Fruit fly (Drosophila melanogaster): Measurements from ENCODE around the gene Rheb.

Rheb gene

dm6 chr3R:5568590-5568989 lies at the start of gene Rheb, which contains the start of gene CG2931 (continued):
- TF ChIP-seq BEAF-32 (GFP tag; optimal IDR thresholded peaks at IDR 0.05) (peak; percentile 91), otp (GFP tag; IDR thresholded peaks at IDR 0.05) (no peak), fd102C (GFP tag; optimal IDR thresholded peaks at IDR 0.05) (no peak), Spps (tag; optimal IDR thresholded peaks at IDR 0.05) (peak; percentile 23), CG4360 (GFP tag; IDR thresholded peaks at IDR 0.05) (no peak), Bgb (GFP tag; IDR thresholded peaks at IDR 0.05; ENCODE audit: partially characterized antibody) (peak; percentile 74), maf-S (GFP tag; optimal IDR thresholded peaks at IDR 0.05) (peak; percentile 53), vnd (GFP tag; IDR thresholded peaks at IDR 0.05; ENCODE audit: partially characterized antibody) (peak; percentile 74), CG11560 (tag; IDR thresholded peaks at IDR 0.05) (no peak), Atf3 (GFP tag; optimal IDR thresholded peaks at IDR 0.05) (no peak), mam (GFP tag; optimal IDR thresholded peaks at IDR 0.05) (peak; percentile 55), Pdp1 (GFP tag; optimal IDR thresholded peaks at IDR 0.05) (peak; percentile 44 to 67), CG1529 (GFP tag; optimal IDR thresholded peaks at IDR 0.05) (peak; percentile 4), CG17612 (GFP tag; IDR thresholded peaks at IDR 0.05) (no peak), Poxn (GFP tag; IDR thresholded peaks at IDR 0.05) (no peak), pho (GFP tag; optimal IDR thresholded peaks at IDR 0.05) (peak; percentile 43), Asciz (GFP tag; optimal IDR thresholded peaks at IDR 0.05) (no peak), CG4617 (GFP tag; optimal IDR thresholded peaks at IDR 0.05; ENCODE audit: borderline replicate concordance) (peak; percentile 87), br (optimal IDR thresholded peaks at IDR 0.05) (no peak), CG15696 (tag; optimal IDR thresholded peaks at IDR 0.05) (peak; percentile 53), croc (GFP tag; conservative IDR thresholded peaks at IDR 0.05) (peak; percentile 30; the same call in 1 of the 3 replicates), jigr1 (GFP tag; IDR thresholded peaks at IDR 0.05) (no peak), CG5245 (GFP tag; optimal IDR thresholded peaks at IDR 0.05) (peak; percentile 23), CG10267 (tag; optimal IDR thresholded peaks at IDR 0.05) (peak; percentile 80), ase (GFP tag; IDR thresholded peaks at IDR 0.05) (peak; percentile 47; the same call in 2 of the 3 replicates), CG9215 (GFP tag; IDR thresholded peaks at IDR 0.05) (peak; percentile 52), aop (GFP tag; IDR thresholded peaks at IDR 0.05) (no peak), TFAM (GFP tag; optimal IDR thresholded peaks at IDR 0.05) (no peak), sd (tag; optimal IDR thresholded peaks at IDR 0.05) (no peak), Elba2 (GFP tag; optimal IDR thresholded peaks at IDR 0.05) (peak; percentile 38), Ets65A (GFP tag) (peak; percentile 94), gfzf (GFP tag; optimal IDR thresholded peaks at IDR 0.05) (peak; percentile 92), Abd-B (GFP tag; optimal IDR thresholded peaks at IDR 0.05) (peak; percentile 74), Gug (GFP tag; IDR thresholded peaks at IDR 0.05) (no peak; the same call in 3 of the 4 replicates), GATAe (GFP tag; conservative IDR thresholded peaks at IDR 0.05) (no peak), CG18011 (GFP tag; optimal IDR thresholded peaks at IDR 0.05) (peak; percentile 50), CG15514 (GFP tag; optimal IDR thresholded peaks at IDR 0.05) (peak; percentile 81), peb (GFP tag; IDR thresholded peaks at IDR 0.05) (peak; percentile 47), Ada2b (GFP tag; IDR thresholded peaks at IDR 0.05) (peak; percentile 74), CG11085 (GFP tag; IDR thresholded peaks at IDR 0.05) (peak; percentile 63; the same call in 1 of the 2 replicates), MTF-1 (GFP tag; optimal IDR thresholded peaks at IDR 0.05; ENCODE audit: borderline replicate concordance) (no peak), Rx (GFP tag; IDR thresholded peaks at IDR 0.05) (peak; percentile 41), CG4707 (GFP tag; optimal IDR thresholded peaks at IDR 0.05) (no peak), CG17568 (GFP tag; optimal IDR thresholded peaks at IDR 0.05) (no peak), kni (GFP tag; optimal IDR thresholded peaks at IDR 0.05) (no peak), seq (GFP tag; IDR thresholded peaks at IDR 0.05) (0 out of 2 replicates have a peak, but pooled peaks have one; percentile 47), CG7928 (GFP tag; optimal IDR thresholded peaks at IDR 0.05) (peak; percentile 15), Opbp (GFP tag; IDR thresholded peaks at IDR 0.05; ENCODE audit: partially characterized antibody) (peak; percentile 44; the same call in 1 of the 3 replicates), CG3407 (GFP tag; optimal IDR thresholded peaks at IDR 0.05) (peak; percentile 22), Dbx (GFP tag; IDR thresholded peaks at IDR 0.05) (peak; percentile 73; the same call in 2 of the 3 replicates), CG14710 (tag; optimal IDR thresholded peaks at IDR 0.05) (peak; percentile 87)
